1 fruit fly cellular context compared by ENCODE assay signal in the genomic region with DNA sequence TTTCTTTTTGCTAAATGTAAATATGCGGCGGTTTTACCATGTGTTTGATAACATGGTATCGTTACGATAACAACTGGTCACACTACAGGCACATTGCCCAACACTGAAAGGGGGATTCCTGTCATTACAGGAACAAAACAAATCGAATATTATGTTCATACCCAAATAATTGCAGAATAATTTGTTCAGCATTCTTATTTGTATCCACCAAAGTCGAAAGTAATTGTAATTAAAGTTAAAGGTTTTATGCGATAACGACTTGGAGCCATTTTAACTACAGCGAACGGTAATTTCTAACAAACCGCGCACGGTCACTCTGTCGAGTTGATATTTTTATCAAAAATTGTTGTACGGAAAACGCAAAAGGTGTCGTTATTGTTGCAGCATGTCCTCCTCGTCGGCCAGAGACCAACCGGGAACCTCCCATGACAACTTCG.
TF ChIP-seq lines count a peak whose summit lies in the region.

A gene (minus strand): TSS at position 72 of the 437 bp plus-strand sequence.
A gene (plus strand): TSS at position 296 of the 437 bp plus-strand sequence.

TF ChIP-seq in whole organism, embryonic, 481 proteins besides CTCF, POLR2A, EP300 and RAD21 (continued from another document and continues in another):
- TF ChIP-seq Adf1 (GFP tag; IDR thresholded peaks at IDR 0.05; lab: Robert Waterston, UW) (no peak; the same call in 1 of the 2 replicates), sqz (GFP tag; optimal IDR thresholded peaks at IDR 0.05; lab: Kevin White, UChicago) (no peak), HLH54F (GFP tag; optimal IDR thresholded peaks at IDR 0.05; lab: Kevin White, UChicago) (peak; percentile 80), Max (GFP tag; optimal IDR thresholded peaks at IDR 0.05; lab: Kevin White, UChicago) (peak; percentile 94), bcd (GFP tag; optimal IDR thresholded peaks at IDR 0.05; lab: Kevin White, UChicago) (peak; percentile 64), Fer1 (GFP tag; optimal IDR thresholded peaks at IDR 0.05; lab: Kevin White, UChicago) (peak; percentile 82), repo (GFP tag; optimal IDR thresholded peaks at IDR 0.05; lab: Kevin White, UChicago) (peak; percentile 78), CG34224 (GFP tag; IDR thresholded peaks at IDR 0.05; lab: Robert Waterston, UW; ENCODE audit: partially characterized antibody) (no peak; the same call in 2 of the 3 replicates), Hey (tag; optimal IDR thresholded peaks at IDR 0.05; lab: Kevin White, UChicago) (no peak), toy (GFP tag; IDR thresholded peaks at IDR 0.05; lab: Robert Waterston, UW) (no peak), sna (GFP tag; IDR thresholded peaks at IDR 0.05; lab: Robert Waterston, UW; ENCODE audit: partially characterized antibody) (no peak), Med (GFP tag; lab: Kevin White, UChicago) (peak; percentile 98), jigr1 (GFP tag; IDR thresholded peaks at IDR 0.05; lab: Robert Waterston, UW) (no peak), lmd (GFP tag; IDR thresholded peaks at IDR 0.05; lab: Robert Waterston, UW) (peak; percentile 65), CG6765 (GFP tag; optimal IDR thresholded peaks at IDR 0.05; lab: Kevin White, UChicago) (peak; percentile 7), Hr51 (GFP tag; optimal IDR thresholded peaks at IDR 0.05; lab: Kevin White, UChicago) (peak in 1 of 2 experiments; percentile 68), Gug (GFP tag; IDR thresholded peaks at IDR 0.05; lab: Robert Waterston, UW) (peak; percentile 30; the same call in 1 of the 4 replicates), ato (GFP tag; IDR thresholded peaks at IDR 0.05; lab: Robert Waterston, UW; ENCODE audit: partially characterized antibody) (no peak), CG12659 (GFP tag; optimal IDR thresholded peaks at IDR 0.05; lab: Kevin White, UChicago) (peak; percentile 92), CG6791 (GFP tag; IDR thresholded peaks at IDR 0.05; lab: Robert Waterston, UW; ENCODE audit: partially characterized antibody) (no peak), gro (GFP tag; optimal IDR thresholded peaks at IDR 0.05; lab: Kevin White, UChicago) (peak; percentile 80), lola (GFP tag; optimal IDR thresholded peaks at IDR 0.05; lab: Kevin White, UChicago) (peak in 1 of 3 experiments; percentile 64), maf-S (GFP tag; optimal IDR thresholded peaks at IDR 0.05; lab: Kevin White, UChicago) (peak; percentile 74), Spps (tag; optimal IDR thresholded peaks at IDR 0.05; lab: Kevin White, UChicago) (peak; percentile 44), CG31365 (tag; optimal IDR thresholded peaks at IDR 0.05; lab: Kevin White, UChicago) (no peak), CG6854 (GFP tag; optimal IDR thresholded peaks at IDR 0.05; lab: Kevin White, UChicago) (peak; percentile 28), so (GFP tag; IDR thresholded peaks at IDR 0.05; lab: Robert Waterston, UW) (no peak), zen (tag; optimal IDR thresholded peaks at IDR 0.05; lab: Kevin White, UChicago) (peak; percentile 78), Atf6 (GFP tag; IDR thresholded peaks at IDR 0.05; lab: Robert Waterston, UW) (0 out of 2 replicates have a peak, but pooled peaks have one; percentile 44), zfh2 (GFP tag; optimal IDR thresholded peaks at IDR 0.05; lab: Kevin White, UChicago) (peak; percentile 82), CG10321 (GFP tag; IDR thresholded peaks at IDR 0.05; lab: Robert Waterston, UW) (no peak), CG12155 (GFP tag; optimal IDR thresholded peaks at IDR 0.05; lab: Kevin White, UChicago) (peak; percentile 82), ara (GFP tag; IDR thresholded peaks at IDR 0.05; lab: Robert Waterston, UW) (peak; percentile 10; the same call in 1 of the 2 replicates), Hr39 (optimal IDR thresholded peaks at IDR 0.05; lab: Kevin White, UChicago) (no peak), CG30403 (GFP tag; optimal IDR thresholded peaks at IDR 0.05; lab: Kevin White, UChicago) (peak; percentile 84), Ada2b (GFP tag; IDR thresholded peaks at IDR 0.05; lab: Robert Waterston, UW) (peak; percentile 35; the same call in 1 of the 2 replicates), CG1024 (GFP tag; IDR thresholded peaks at IDR 0.05; lab: Robert Waterston, UW) (no peak), CG11696 (GFP tag; IDR thresholded peaks at IDR 0.05; lab: Robert Waterston, UW) (no peak), dimm (GFP tag; IDR thresholded peaks at IDR 0.05; lab: Robert Waterston, UW) (no peak), CG6254 (GFP tag; optimal IDR thresholded peaks at IDR 0.05; lab: Kevin White, UChicago) (no peak), CG12236 (GFP tag; optimal IDR thresholded peaks at IDR 0.05; lab: Kevin White, UChicago) (peak; percentile 13), insv (GFP tag; optimal IDR thresholded peaks at IDR 0.05; lab: Kevin White, UChicago) (peak in 1 of 2 experiments; percentile 45), CG1647 (GFP tag; optimal IDR thresholded peaks at IDR 0.05; lab: Kevin White, UChicago) (peak; percentile 82), CG6175 (GFP tag; IDR thresholded peaks at IDR 0.05; lab: Robert Waterston, UW) (no peak), tgo (GFP tag; IDR thresholded peaks at IDR 0.05; lab: Robert Waterston, UW) (peak; percentile 61; the same call in 2 of the 3 replicates), CG34376 (GFP tag; optimal IDR thresholded peaks at IDR 0.05; lab: Kevin White, UChicago) (peak; percentile 67), Xbp1 (GFP tag; optimal IDR thresholded peaks at IDR 0.05; lab: Kevin White, UChicago) (peak; percentile 83), CoRest (tag; optimal IDR thresholded peaks at IDR 0.05; lab: Kevin White, UChicago) (peak; percentile 70), tup (GFP tag; optimal IDR thresholded peaks at IDR 0.05; lab: Kevin White, UChicago) (peak; percentile 46), ash1 (GFP tag; optimal IDR thresholded peaks at IDR 0.05; lab: Kevin White, UChicago) (no peak), CG16779 (GFP tag; IDR thresholded peaks at IDR 0.05; lab: Robert Waterston, UW) (no peak), mirr (GFP tag; optimal IDR thresholded peaks at IDR 0.05; lab: Kevin White, UChicago) (peak; percentile 57), CG4360 (GFP tag; IDR thresholded peaks at IDR 0.05; lab: Robert Waterston, UW) (no peak), Bteb2 (GFP tag; optimal IDR thresholded peaks at IDR 0.05; lab: Kevin White, UChicago) (peak; percentile 76), Ets97D (GFP tag; optimal IDR thresholded peaks at IDR 0.05; lab: Kevin White, UChicago) (peak; percentile 87), CG2202 (tag; optimal IDR thresholded peaks at IDR 0.05; lab: Kevin White, UChicago) (peak; percentile 32), otp (GFP tag; IDR thresholded peaks at IDR 0.05; lab: Robert Waterston, UW) (0 out of 3 replicates have a peak, but pooled peaks have one; percentile 65), CG6683 (GFP tag; optimal IDR thresholded peaks at IDR 0.05; lab: Kevin White, UChicago) (peak; percentile 48), Opbp (GFP tag; IDR thresholded peaks at IDR 0.05; lab: Robert Waterston, UW; ENCODE audit: partially characterized antibody) (peak; percentile 7; the same call in 1 of the 3 replicates), CG11723 (GFP tag; optimal IDR thresholded peaks at IDR 0.05; lab: Kevin White, UChicago) (no peak), vvl (GFP tag; IDR thresholded peaks at IDR 0.05; lab: Robert Waterston, UW) (peak; percentile 84), pros (GFP tag; optimal IDR thresholded peaks at IDR 0.05; lab: Kevin White, UChicago) (no peak), ac (GFP tag; optimal IDR thresholded peaks at IDR 0.05; lab: Kevin White, UChicago) (no peak), caup (GFP tag; optimal IDR thresholded peaks at IDR 0.05; lab: Kevin White, UChicago; ENCODE audit: severe bottlenecking) (peak; percentile 70), Side (GFP tag; optimal IDR thresholded peaks at IDR 0.05; lab: Kevin White, UChicago) (peak; percentile 81), CG8290 (GFP tag; optimal IDR thresholded peaks at IDR 0.05; lab: Kevin White, UChicago) (peak; percentile 85), CG8290 (tag; optimal IDR thresholded peaks at IDR 0.05; lab: Kevin White, UChicago) (peak; percentile 57 to 92), C15 (GFP tag; IDR thresholded peaks at IDR 0.05; lab: Robert Waterston, UW) (no peak), GATAe (GFP tag; conservative IDR thresholded peaks at IDR 0.05; lab: Robert Waterston, UW) (peak; percentile 60), CG5180 (GFP tag; optimal IDR thresholded peaks at IDR 0.05; lab: Kevin White, UChicago) (no peak), stc (GFP tag; IDR thresholded peaks at IDR 0.05; lab: Robert Waterston, UW) (0 out of 2 replicates have a peak, but pooled peaks have one; percentile 21), Bdp1 (GFP tag; optimal IDR thresholded peaks at IDR 0.05; lab: Kevin White, UChicago) (peak; percentile 66), tna (GFP tag; IDR thresholded peaks at IDR 0.05; lab: Robert Waterston, UW; ENCODE audit: partially characterized antibody) (no peak), HHEX (GFP tag; optimal IDR thresholded peaks at IDR 0.05; lab: Kevin White, UChicago) (peak; percentile 66), hkb (optimal IDR thresholded peaks at IDR 0.05; lab: Kevin White, UChicago) (peak; percentile 49), hkb (GFP tag; IDR thresholded peaks at IDR 0.05; lab: Robert Waterston, UW) (peak; percentile 68), BEAF-32 (GFP tag; optimal IDR thresholded peaks at IDR 0.05; lab: Kevin White, UChicago) (peak; percentile 72), CG31224 (GFP tag; IDR thresholded peaks at IDR 0.05; lab: Robert Waterston, UW) (no peak), CG33213 (GFP tag; optimal IDR thresholded peaks at IDR 0.05; lab: Kevin White, UChicago) (peak; percentile 87), h (optimal IDR thresholded peaks at IDR 0.05; lab: Kevin White, UChicago) (no peak), gcm2 (GFP tag; optimal IDR thresholded peaks at IDR 0.05; lab: Kevin White, UChicago) (peak; percentile 24), CG17359 (tag; optimal IDR thresholded peaks at IDR 0.05; lab: Kevin White, UChicago) (peak; percentile 67), CG9437 (GFP tag; optimal IDR thresholded peaks at IDR 0.05; lab: Kevin White, UChicago) (peak; percentile 69), CG6272 (GFP tag; IDR thresholded peaks at IDR 0.05; lab: Robert Waterston, UW) (0 out of 2 replicates have a peak, but pooled peaks have one; percentile 27), ranshi (GFP tag; IDR thresholded peaks at IDR 0.05; lab: Robert Waterston, UW) (peak; percentile 36; the same call in 1 of the 2 replicates), Chrac-16 (GFP tag; optimal IDR thresholded peaks at IDR 0.05; lab: Kevin White, UChicago) (peak; percentile 70), lab (GFP tag; optimal IDR thresholded peaks at IDR 0.05; lab: Kevin White, UChicago) (peak; percentile 70), sob (GFP tag; IDR thresholded peaks at IDR 0.05; lab: Robert Waterston, UW) (peak; percentile 73; the same call in 1 of the 2 replicates), btn (GFP tag; optimal IDR thresholded peaks at IDR 0.05; lab: Kevin White, UChicago) (peak; percentile 50), CG14860 (GFP tag; IDR thresholded peaks at IDR 0.05; lab: Robert Waterston, UW; ENCODE audit: partially characterized antibody) (0 out of 3 replicates have a peak, but pooled peaks have one; percentile 18), tio (GFP tag; optimal IDR thresholded peaks at IDR 0.05; lab: Kevin White, UChicago) (no peak), CG12391 (tag; optimal IDR thresholded peaks at IDR 0.05; lab: Kevin White, UChicago) (peak; percentile 86), Doc2 (GFP tag; IDR thresholded peaks at IDR 0.05; lab: Robert Waterston, UW) (no peak), eve (GFP tag; optimal IDR thresholded peaks at IDR 0.05; lab: Kevin White, UChicago) (no peak), bbx (GFP tag; IDR thresholded peaks at IDR 0.05; lab: Robert Waterston, UW; ENCODE audit: partially characterized antibody) (no peak), CG13894 (tag; optimal IDR thresholded peaks at IDR 0.05; lab: Kevin White, UChicago) (peak; percentile 63), CG10979 (tag; optimal IDR thresholded peaks at IDR 0.05; lab: Kevin White, UChicago) (peak; percentile 64), nmo (GFP tag; optimal IDR thresholded peaks at IDR 0.05; lab: Kevin White, UChicago) (peak; percentile 83), cas (GFP tag; IDR thresholded peaks at IDR 0.05; lab: Robert Waterston, UW) (0 out of 2 replicates have a peak, but pooled peaks have one; percentile 38), corto (GFP tag; optimal IDR thresholded peaks at IDR 0.05; lab: Kevin White, UChicago) (no peak), nom (GFP tag; optimal IDR thresholded peaks at IDR 0.05; lab: Kevin White, UChicago) (peak; percentile 44), PHDP (tag; optimal IDR thresholded peaks at IDR 0.05; lab: Kevin White, UChicago) (peak; percentile 71), exex (tag; optimal IDR thresholded peaks at IDR 0.05; lab: Kevin White, UChicago) (peak; percentile 39), psq (GFP tag; optimal IDR thresholded peaks at IDR 0.05; lab: Kevin White, UChicago) (peak; percentile 58), vnd (GFP tag; IDR thresholded peaks at IDR 0.05; lab: Robert Waterston, UW; ENCODE audit: partially characterized antibody) (no peak), CG17802 (tag; optimal IDR thresholded peaks at IDR 0.05; lab: Kevin White, UChicago) (peak; percentile 35), tll (GFP tag; optimal IDR thresholded peaks at IDR 0.05; lab: Kevin White, UChicago) (peak in 1 of 2 experiments; percentile 14), tx (GFP tag; optimal IDR thresholded peaks at IDR 0.05; lab: Kevin White, UChicago) (peak; percentile 81), pnt (GFP tag; optimal IDR thresholded peaks at IDR 0.05; lab: Kevin White, UChicago) (peak; percentile 54), org-1 (GFP tag; optimal IDR thresholded peaks at IDR 0.05; lab: Kevin White, UChicago) (no peak), CG15696 (tag; optimal IDR thresholded peaks at IDR 0.05; lab: Kevin White, UChicago) (peak; percentile 52), Hr3 (GFP tag; optimal IDR thresholded peaks at IDR 0.05; lab: Kevin White, UChicago) (peak; percentile 68), CG3726 (GFP tag; IDR thresholded peaks at IDR 0.05; lab: Robert Waterston, UW) (no peak), NC2β (GFP tag; optimal IDR thresholded peaks at IDR 0.05; lab: Kevin White, UChicago) (peak; percentile 83), Stat92E (GFP tag; optimal IDR thresholded peaks at IDR 0.05; lab: Kevin White, UChicago) (no peak), CG12219 (GFP tag; optimal IDR thresholded peaks at IDR 0.05; lab: Kevin White, UChicago) (peak; percentile 27), dati (GFP tag; IDR thresholded peaks at IDR 0.05; lab: Robert Waterston, UW) (no peak), chinmo (GFP tag; IDR thresholded peaks at IDR 0.05; lab: Robert Waterston, UW; ENCODE audit: partially characterized antibody) (no peak), CG18599 (GFP tag; optimal IDR thresholded peaks at IDR 0.05; lab: Kevin White, UChicago) (peak; percentile 78), Sox102F (GFP tag; optimal IDR thresholded peaks at IDR 0.05; lab: Kevin White, UChicago) (peak; percentile 68), CG13296 (GFP tag; optimal IDR thresholded peaks at IDR 0.05; lab: Kevin White, UChicago) (peak; percentile 31), wdn (GFP tag; IDR thresholded peaks at IDR 0.05; lab: Robert Waterston, UW) (peak; percentile 52; the same call in 1 of the 2 replicates)
